Worm (Caenorhabditis elegans) whole organism, L3 larva: ENCODE data around the gene K07E3.4.

Experiments used
- R02D3.7 ChIP-seq: fragments of 150-350 bp; optimal IDR thresholded peaks from 2 replicates; lab custom pipeline; 2014; ENCODE audit warnings: missing biosample characterization, missing genetic modification characterization
- ZK546.5 ChIP-seq: sonication (generic microtip); optimal IDR thresholded peaks from 2 replicates; lab custom pipeline; 2017; ENCODE audit warnings: missing biosample characterization, missing genetic modification characterization
- ceh-16 ChIP-seq: sonication (generic microtip); optimal IDR thresholded peaks from 2 replicates; lab custom pipeline; 2017; ENCODE audit warnings: missing biosample characterization, missing genetic modification characterization
- ceh-28 ChIP-seq: fragments of 150-350 bp; optimal IDR thresholded peaks from 2 replicates; lab custom pipeline; 2014; ENCODE audit warnings: missing biosample characterization, missing genetic modification reagents, missing genetic modification characterization
- ceh-9 ChIP-seq: sonication (generic microtip); optimal IDR thresholded peaks from 2 replicates; lab custom pipeline; 2018; ENCODE audit warnings: missing biosample characterization, missing genetic modification characterization
- daf-12 ChIP-seq: fragments of 150-350 bp; optimal IDR thresholded peaks from 2 replicates; lab custom pipeline; 2014; ENCODE audit warnings: missing biosample characterization, missing genetic modification reagents, missing genetic modification characterization
- elt-2 ChIP-seq: sonication (generic microtip); optimal IDR thresholded peaks from 2 replicates; lab custom pipeline; 2016; ENCODE audit warnings: missing genetic modification reagents, mild to moderate bottlenecking, missing genetic modification characterization, missing compliant biosample characterization
- eor-1 ChIP-seq, 2 experiments: fragments of 150-350 bp; optimal IDR thresholded peaks; 2 replicates each; lab custom pipeline; 2014 to 2018; ENCODE audit warnings: missing biosample characterization in 2 of 2, missing genetic modification characterization in 2 of 2
- fkh-2 ChIP-seq: fragments of 150-350 bp; optimal IDR thresholded peaks from 2 replicates; lab custom pipeline; 2014; ENCODE audit warnings: missing biosample characterization, missing genetic modification reagents, missing genetic modification characterization
- fos-1 ChIP-seq: fragments of 150-350 bp; optimal IDR thresholded peaks from 2 replicates; lab custom pipeline; 2014; ENCODE audit warnings: missing biosample characterization, missing genetic modification characterization
- jun-1 ChIP-seq: fragments of 150-350 bp; optimal IDR thresholded peaks from 2 replicates; lab custom pipeline; 2014; ENCODE audit warnings: missing biosample characterization, missing genetic modification reagents, missing genetic modification characterization
- lin-39 ChIP-seq: fragments of 150-350 bp; optimal IDR thresholded peaks from 2 replicates; lab custom pipeline; 2018; ENCODE audit warnings: missing biosample characterization, missing genetic modification reagents, missing genetic modification characterization
- mml-1 ChIP-seq: fragments of 150-350 bp; sonication (generic microtip); optimal IDR thresholded peaks from 3 replicates; lab custom pipeline; 2014; ENCODE audit warnings: missing biosample characterization, missing genetic modification characterization
- nfya-1 ChIP-seq: sonication (generic microtip); optimal IDR thresholded peaks from 2 replicates; lab custom pipeline; 2017; ENCODE audit warnings: missing genetic modification characterization, mild to moderate bottlenecking, missing compliant biosample characterization, antibody characterized with exemption, moderate library complexity; ENCODE audit not compliant: insufficient read depth
- nhr-12 ChIP-seq: fragments of 150-350 bp; optimal IDR thresholded peaks from 2 replicates; lab custom pipeline; 2014; ENCODE audit warnings: missing biosample characterization, missing genetic modification characterization
- nhr-23 ChIP-seq: fragments of 150-350 bp; optimal IDR thresholded peaks from 2 replicates; lab custom pipeline; 2014; ENCODE audit warnings: missing biosample characterization, missing genetic modification reagents, missing genetic modification characterization
- nhr-25 ChIP-seq: sonication (generic microtip); optimal IDR thresholded peaks from 2 replicates; lab custom pipeline; 2017; ENCODE audit warnings: missing biosample characterization, missing genetic modification characterization
- nhr-76 ChIP-seq: fragments of 150-350 bp; sonication (generic microtip); optimal IDR thresholded peaks from 5 replicates; lab custom pipeline; 2014; ENCODE audit warnings: missing biosample characterization, missing genetic modification characterization
- nhr-77 ChIP-seq: fragments of 150-350 bp; optimal IDR thresholded peaks from 2 replicates; lab custom pipeline; 2014; ENCODE audit warnings: missing biosample characterization, missing genetic modification characterization
- pha-4 ChIP-seq: fragments of 150-350 bp; optimal IDR thresholded peaks from 2 replicates; lab custom pipeline; 2014; ENCODE audit warnings: missing biosample characterization, missing genetic modification reagents, missing genetic modification characterization
- pqm-1 ChIP-seq: fragments of 150-350 bp; optimal IDR thresholded peaks from 2 replicates; lab custom pipeline; 2017; ENCODE audit warnings: missing biosample characterization, missing genetic modification characterization, inconsistent platforms
- skn-1 ChIP-seq: fragments of 150-350 bp; optimal IDR thresholded peaks from 2 replicates; lab custom pipeline; 2014; ENCODE audit warnings: missing biosample characterization, missing genetic modification characterization
- snpc-4 ChIP-seq: fragments of 150-350 bp; optimal IDR thresholded peaks from 2 replicates; lab custom pipeline; 2014; ENCODE audit warnings: missing biosample characterization, missing genetic modification characterization
- tbx-2 ChIP-seq: sonication (generic microtip); optimal IDR thresholded peaks from 2 replicates; lab custom pipeline; 2016; ENCODE audit warnings: mild to moderate bottlenecking, missing genetic modification characterization, missing compliant biosample characterization
- ztf-4 ChIP-seq: fragments of 150-350 bp; optimal IDR thresholded peaks from 2 replicates; lab custom pipeline; 2014; ENCODE audit warnings: missing biosample characterization, missing genetic modification characterization

K07E3.4 gene

ce11 chrX:8074527-8074926, 9.3 kb downstream of the K07E3.4 start:
- TF ChIP-seq eor-1 (tag; optimal IDR thresholded peaks at IDR 0.05; lab: Kevin White, UChicago) (no peak), elt-2 (tag; lab: Kevin White, UChicago) (peak; percentile 83)

- TF ChIP-seq nfya-1 (tag; lab: Kevin White, UChicago) (peak; percentile 10), ztf-4 (tag; lab: Kevin White, UChicago) (no peak), elt-2 (tag; lab: Kevin White, UChicago) (peak; percentile 86), pqm-1 (tag; lab: Kevin White, UChicago) (peak; percentile 77), ceh-28 (tag; lab: Kevin White, UChicago) (peak; percentile 56), nhr-25 (tag; lab: Kevin White, UChicago) (no peak), pha-4 (tag; lab: Kevin White, UChicago) (peak; percentile 79)
- TF ChIP-seq, all 47 proteins: peak for 5
Measured at ce11 chrX:8069293-8069692, 14.5 kb downstream of the K07E3.4 start, which contains the start of gene C18A11.1. Gene C18A11.1, plus strand, starts transcription at chrX:8069328.

ce11 chrX:8067268-8067667, 16.6 kb downstream of the K07E3.4 start, which contains the start of gene C18A11.2:
Gene C18A11.2, plus strand, starts transcription at chrX:8067568.
- TF ChIP-seq skn-1 (tag; lab: Kevin White, UChicago) (no peak), daf-12 (tag; lab: Kevin White, UChicago) (no peak), mml-1 (tag; lab: Kevin White, UChicago) (no peak), R02D3.7 (tag; lab: Kevin White, UChicago) (no peak), fos-1 (tag; lab: Kevin White, UChicago) (no peak), ceh-9 (tag; lab: Kevin White, UChicago) (no peak), ztf-4 (tag; lab: Kevin White, UChicago) (no peak), tbx-2 (tag; lab: Kevin White, UChicago) (no peak), ZK546.5 (no peak), fkh-2 (no peak), nhr-76 (tag; lab: Kevin White, UChicago) (no peak), pha-4 (tag; lab: Kevin White, UChicago) (no peak), lin-39 (tag; lab: Kevin White, UChicago) (no peak), ceh-16 (no peak), jun-1 (tag; lab: Kevin White, UChicago) (no peak)

ce11 chrX:8060823-8061222, 23.0 kb downstream of the K07E3.4 start, which contains the start of gene C18A11.3:
Gene C18A11.3, plus strand, starts transcription at chrX:8061123.
- no peak for TF ChIP-seq ceh-28 (tag; lab: Kevin White, UChicago)
- TF ChIP-seq elt-2 (tag; lab: Kevin White, UChicago) = peak; percentile 47
- TF ChIP-seq daf-12 (tag; lab: Kevin White, UChicago) = no peak
- TF ChIP-seq, all 47 proteins: peak for 1

- TF ChIP-seq ceh-28 (tag; lab: Kevin White, UChicago) (peak; percentile 47), nhr-25 (tag; lab: Kevin White, UChicago) (peak; percentile 48), lin-39 (tag; lab: Kevin White, UChicago) (no peak)
Measured at ce11 chrX:8059999-8060398, 23.8 kb downstream of the K07E3.4 start.

- TF ChIP-seq snpc-4 (tag; lab: Kevin White, UChicago) (peak; percentile 0), nhr-12 (tag; lab: Kevin White, UChicago) (no peak), nfya-1 (tag; lab: Kevin White, UChicago) (peak; percentile 10), ceh-28 (tag; lab: Kevin White, UChicago) (peak; percentile 57), lin-39 (tag; lab: Kevin White, UChicago) (no peak)
Measured at ce11 chrX:8057791-8058270, 26.0 kb downstream of the K07E3.4 start, which contains the start of gene dim-1. Gene dim-1, minus strand, starts transcription at chrX:8058220.

ce11 chrX:8054478-8054877, 29.3 kb downstream of the K07E3.4 start:
- TF ChIP-seq nhr-77 (tag; lab: Kevin White, UChicago) (no peak), jun-1 (tag; lab: Kevin White, UChicago) (no peak), nhr-23 (tag; lab: Kevin White, UChicago) (no peak), pha-4 (tag; lab: Kevin White, UChicago) (no peak), ceh-16 (no peak), elt-2 (tag; lab: Kevin White, UChicago) (no peak), pqm-1 (tag; lab: Kevin White, UChicago) (no peak)
